Fruit fly (Drosophila melanogaster) whole organism, prepupa: Measurements from ENCODE around the gene CG33271.
A peak's percentile ranks its signal among the peaks of the same experiment; 100 is the strongest.

Experiments used
- Blimp-1 ChIP-seq: fragments of 200-800 bp; sonication (Bioruptor generic); optimal IDR thresholded peaks from 3 replicates; lab custom pipeline; 2017; ENCODE audit warnings: missing biosample characterization, missing genetic modification characterization, mild to moderate bottlenecking, moderate library complexity, missing genetic modification reagents
- CG10631 ChIP-seq: fragments of 200-800 bp; sonication (Bioruptor generic); optimal IDR thresholded peaks from 2 replicates; lab custom pipeline; 2016; ENCODE audit warnings: missing biosample characterization, missing genetic modification characterization
- CG11294 ChIP-seq: fragments of 200-800 bp; sonication (Bioruptor generic); IDR thresholded peaks from 2 replicates; pipeline ENCODE4 v1.3.6; 2022; ENCODE audit warnings: missing biosample characterization, missing genetic modification characterization
- CG11762 ChIP-seq: fragments of 200-800 bp; sonication (Bioruptor generic); optimal IDR thresholded peaks from 3 replicates; lab custom pipeline; 2016; ENCODE audit warnings: missing biosample characterization, missing genetic modification characterization; ENCODE audit not compliant: insufficient read depth
- CG11902 ChIP-seq: fragments of 200-800 bp; sonication (Bioruptor generic); optimal IDR thresholded peaks from 3 replicates; lab custom pipeline; 2016; ENCODE audit warnings: missing biosample characterization, missing genetic modification characterization
- CG15336 ChIP-seq: fragments of 200-800 bp; sonication (Bioruptor generic); IDR thresholded peaks from 2 replicates; pipeline ENCODE4 v1.3.6; 2022; ENCODE audit warnings: missing biosample characterization, missing genetic modification characterization
- CG1621 ChIP-seq: fragments of 200-800 bp; sonication (Bioruptor generic); optimal IDR thresholded peaks from 3 replicates; lab custom pipeline; 2018; ENCODE audit warnings: missing biosample characterization, mild to moderate bottlenecking, missing genetic modification characterization
- CG16779 ChIP-seq: fragments of 200-800 bp; sonication (Bioruptor generic); optimal IDR thresholded peaks from 3 replicates; lab custom pipeline; 2017; ENCODE audit warnings: missing biosample characterization, mild to moderate bottlenecking, missing genetic modification characterization
- CG3032 ChIP-seq: fragments of 200-800 bp; optimal IDR thresholded peaks from 2 replicates; lab custom pipeline; 2019; ENCODE audit warnings: missing biosample characterization, mild to moderate bottlenecking, missing genetic modification characterization, moderate library complexity
- CG32006 ChIP-seq: fragments of 200-800 bp; sonication (Bioruptor generic); optimal IDR thresholded peaks from 3 replicates; lab custom pipeline; 2017; ENCODE audit warnings: missing biosample characterization, mild to moderate bottlenecking, missing genetic modification characterization
- CG34406 ChIP-seq: fragments of 200-800 bp; sonication (Bioruptor generic); optimal IDR thresholded peaks from 3 replicates; lab custom pipeline; 2016; ENCODE audit warnings: missing biosample characterization, missing genetic modification characterization
- CG4318 ChIP-seq: fragments of 200-800 bp; sonication (Bioruptor generic); optimal IDR thresholded peaks from 3 replicates; lab custom pipeline; 2017; ENCODE audit warnings: missing biosample characterization, mild to moderate bottlenecking, missing genetic modification characterization
- CG6276 ChIP-seq: fragments of 200-800 bp; sonication (Bioruptor generic); optimal IDR thresholded peaks from 2 replicates; lab custom pipeline; 2017; ENCODE audit warnings: missing biosample characterization, mild to moderate bottlenecking, missing genetic modification characterization
- CG6792 ChIP-seq: fragments of 200-800 bp; sonication (Bioruptor generic); optimal IDR thresholded peaks from 3 replicates; lab custom pipeline; 2016; ENCODE audit warnings: missing biosample characterization, missing genetic modification characterization
- CG6808 ChIP-seq: fragments of 200-800 bp; sonication (Bioruptor generic); optimal IDR thresholded peaks from 3 replicates; lab custom pipeline; 2017; ENCODE audit warnings: missing biosample characterization, missing genetic modification characterization, mild to moderate bottlenecking, moderate library complexity, missing genetic modification reagents
- CG6854 ChIP-seq: fragments of 200-800 bp; sonication (Bioruptor generic); optimal IDR thresholded peaks from 2 replicates; lab custom pipeline; 2017; ENCODE audit warnings: missing biosample characterization, mild to moderate bottlenecking, missing genetic modification characterization
- CG8119 ChIP-seq: fragments of 200-800 bp; sonication (Bioruptor generic); IDR thresholded peaks from 3 replicates; pipeline ENCODE4 v1.3.6; 2022; ENCODE audit warnings: missing biosample characterization, missing genetic modification characterization
- CG8319 ChIP-seq: fragments of 200-800 bp; sonication (Bioruptor generic); optimal IDR thresholded peaks from 3 replicates; lab custom pipeline; 2016; ENCODE audit warnings: missing biosample characterization, missing genetic modification characterization
- CG9139 ChIP-seq: fragments of 200-800 bp; sonication (Bioruptor generic); optimal IDR thresholded peaks from 3 replicates; lab custom pipeline; 2017; ENCODE audit warnings: missing biosample characterization, mild to moderate bottlenecking, missing genetic modification characterization
- Eip75B ChIP-seq: fragments of 200-800 bp; sonication (Bioruptor generic); optimal IDR thresholded peaks from 3 replicates; lab custom pipeline; 2016; ENCODE audit warnings: missing biosample characterization, missing genetic modification characterization
- Eip78C ChIP-seq: fragments of 200-800 bp; sonication (Bioruptor generic); peaks from one replicate; lab custom pipeline; 2016; ENCODE audit warnings: missing biosample characterization, missing genetic modification characterization
- Ets96B ChIP-seq: fragments of 200-800 bp; optimal IDR thresholded peaks from 2 replicates; lab custom pipeline; 2019; ENCODE audit warnings: missing biosample characterization, mild to moderate bottlenecking, missing genetic modification characterization, moderate library complexity
- Hr38 ChIP-seq: sonication (Bioruptor generic); optimal IDR thresholded peaks from 2 replicates; lab custom pipeline; 2016; ENCODE audit warnings: missing biosample characterization, missing genetic modification characterization
- Hr4 ChIP-seq: fragments of 200-800 bp; sonication (Bioruptor generic); optimal IDR thresholded peaks from 3 replicates; lab custom pipeline; 2016; ENCODE audit warnings: missing biosample characterization, missing genetic modification characterization
- Lpt ChIP-seq: fragments of 200-800 bp; sonication (Bioruptor generic); optimal IDR thresholded peaks from 3 replicates; lab custom pipeline; 2016; ENCODE audit warnings: missing biosample characterization, missing genetic modification characterization
- Met ChIP-seq: fragments of 200-800 bp; sonication (Bioruptor generic); optimal IDR thresholded peaks from 3 replicates; lab custom pipeline; 2016; ENCODE audit warnings: missing biosample characterization, missing genetic modification characterization
- OdsH ChIP-seq: fragments of 200-800 bp; sonication (Bioruptor generic); optimal IDR thresholded peaks from 3 replicates; lab custom pipeline; 2016; ENCODE audit warnings: missing biosample characterization, missing genetic modification characterization
- Sox102F ChIP-seq: fragments of 200-800 bp; sonication (Bioruptor generic); optimal IDR thresholded peaks from 2 replicates; lab custom pipeline; 2016; ENCODE audit warnings: missing biosample characterization, mild to moderate bottlenecking, missing genetic modification characterization
- acj6 ChIP-seq: fragments of 200-800 bp; sonication (Bioruptor generic); optimal IDR thresholded peaks from 3 replicates; lab custom pipeline; 2016; ENCODE audit warnings: missing biosample characterization, missing genetic modification characterization
- cyc ChIP-seq: fragments of 200-800 bp; sonication (Bioruptor generic); optimal IDR thresholded peaks from 3 replicates; lab custom pipeline; 2016; ENCODE audit warnings: missing biosample characterization, missing genetic modification characterization
- dac ChIP-seq: fragments of 200-800 bp; sonication (Bioruptor generic); optimal IDR thresholded peaks from 2 replicates; lab custom pipeline; 2017; ENCODE audit warnings: missing biosample characterization, mild to moderate bottlenecking, missing genetic modification characterization
- dsx ChIP-seq: fragments of 200-800 bp; optimal IDR thresholded peaks from 3 replicates; lab custom pipeline; 2019; ENCODE audit warnings: missing biosample characterization, mild to moderate bottlenecking, missing genetic modification characterization, moderate library complexity; ENCODE audit not compliant: poor library complexity, severe bottlenecking
- eg ChIP-seq: fragments of 200-800 bp; sonication (Bioruptor generic); IDR thresholded peaks from 3 replicates; pipeline ENCODE4 v1.3.6; 2022; ENCODE audit warnings: missing biosample characterization, missing genetic modification characterization
- fd85E ChIP-seq: fragments of 200-800 bp; sonication (Bioruptor generic); optimal IDR thresholded peaks from 3 replicates; lab custom pipeline; 2016; ENCODE audit warnings: missing biosample characterization, missing genetic modification characterization
- net ChIP-seq: fragments of 200-800 bp; sonication (Bioruptor generic); optimal IDR thresholded peaks from 3 replicates; lab custom pipeline; 2016; ENCODE audit warnings: missing biosample characterization, missing genetic modification characterization
- pdm3 ChIP-seq: fragments of 200-800 bp; sonication (Bioruptor generic); optimal IDR thresholded peaks from 3 replicates; lab custom pipeline; 2016; ENCODE audit warnings: missing biosample characterization, missing genetic modification characterization
- ss ChIP-seq, 2 experiments: fragments of 200-800 bp; sonication (Bioruptor generic); optimal IDR thresholded peaks; 2 replicates in 1 of 2; 3 replicates in 1 of 2; lab custom pipeline; 2017 to 2018; ENCODE audit warnings: mild to moderate bottlenecking in 2 of 2, missing biosample characterization in 2 of 2, missing genetic modification characterization in 2 of 2, moderate library complexity in 1 of 2
- svp ChIP-seq: fragments of 200-800 bp; sonication (Bioruptor generic); peaks from one replicate; lab custom pipeline; 2016; ENCODE audit warnings: missing biosample characterization, missing genetic modification characterization
- topi ChIP-seq: fragments of 200-800 bp; sonication (Bioruptor generic); optimal IDR thresholded peaks from 3 replicates; lab custom pipeline; 2016; ENCODE audit warnings: missing biosample characterization, missing genetic modification characterization

Gene CG33271

DNA sequence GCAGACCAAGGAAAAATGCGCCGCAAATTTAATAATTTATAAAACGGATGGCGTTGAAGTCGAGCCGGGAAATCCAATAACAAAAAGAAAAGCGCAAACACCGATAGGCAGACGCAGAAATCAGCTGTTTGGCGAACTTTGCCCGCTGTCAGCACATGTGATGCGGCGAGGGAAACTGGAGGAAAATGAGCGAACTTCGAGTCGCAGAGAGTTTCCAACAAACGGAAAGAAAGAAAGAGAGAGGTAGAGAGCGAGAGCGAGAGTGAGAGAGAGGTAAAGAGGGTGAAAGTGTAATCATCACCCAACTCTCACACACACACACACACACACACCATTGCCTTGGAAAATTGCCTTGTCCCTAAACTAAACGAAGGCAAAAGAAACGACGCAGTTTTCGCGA lies 20.1 kb downstream of the CG33271 start (continued):
- TF ChIP-seq CG6854 (GFP tag; lab: Kevin White, UChicago) (no peak), CG6792 (no peak), dsx (GFP tag; lab: Kevin White, UChicago) (peak; percentile 20), Blimp-1 (GFP tag; lab: Kevin White, UChicago) (no peak), Ets96B (tag; lab: Kevin White, UChicago) (no peak), Eip75B (GFP tag; lab: Kevin White, UChicago) (no peak), svp (GFP tag; lab: Kevin White, UChicago) (peak; percentile 74), CG16779 (peak; percentile 71), ss (GFP tag; optimal IDR thresholded peaks at IDR 0.05; lab: Kevin White, UChicago) (peak; percentile 81 to 82), CG6276 (GFP tag; lab: Kevin White, UChicago) (peak; percentile 91), CG3032 (tag; lab: Kevin White, UChicago) (no peak), CG10631 (GFP tag; lab: Kevin White, UChicago) (no peak), Hr38 (GFP tag; lab: Kevin White, UChicago) (no peak), fd85E (GFP tag; lab: Kevin White, UChicago) (no peak), cyc (GFP tag; lab: Kevin White, UChicago) (no peak), CG9139 (GFP tag; lab: Kevin White, UChicago) (peak; percentile 83), CG8319 (no peak), CG11902 (GFP tag; lab: Kevin White, UChicago) (no peak), dac (GFP tag; lab: Kevin White, UChicago) (no peak), CG4318 (no peak), Hr4 (GFP tag; lab: Kevin White, UChicago) (no peak), eg (GFP tag; lab: Robert Waterston, UW) (peak; percentile 74; the same call in 2 of the 3 replicates)

dm6 chr3L:11556637-11557036 lies 20.7 kb downstream of the CG33271 start:
- TF ChIP-seq CG4318 (peak; percentile 47), CG11762 (GFP tag; lab: Kevin White, UChicago) (no peak), CG15336 (peak; percentile 55), Lpt (GFP tag; lab: Kevin White, UChicago) (no peak), CG6808 (GFP tag; lab: Kevin White, UChicago) (no peak), CG6276 (GFP tag; lab: Kevin White, UChicago) (no peak), CG8319 (no peak), acj6 (peak; percentile 32), Sox102F (GFP tag; lab: Kevin White, UChicago) (no peak), Eip78C (peak; percentile 60), topi (no peak), net (GFP tag; lab: Kevin White, UChicago) (no peak), CG1621 (tag; lab: Kevin White, UChicago) (no peak), pdm3 (GFP tag; lab: Kevin White, UChicago) (peak; percentile 29), CG11294 (GFP tag; lab: Robert Waterston, UW) (no peak), CG34406 (GFP tag; lab: Kevin White, UChicago) (no peak), CG32006 (GFP tag; lab: Kevin White, UChicago) (peak; percentile 62), CG8119 (GFP tag; lab: Robert Waterston, UW) (peak; percentile 32; the same call in 2 of the 3 replicates), Hr4 (GFP tag; lab: Kevin White, UChicago) (peak; percentile 31), OdsH (peak; percentile 24), Met (GFP tag; lab: Kevin White, UChicago) (no peak)
